Fruit fly (Drosophila melanogaster) whole organism, larva: ENCODE results near the gene alpha-Est2.

ENCODE experiments used
- noc ChIP-seq: fragments of 200-800 bp; sonication (Bioruptor generic); optimal IDR thresholded peaks from 3 replicates; lab custom pipeline; 2019; ENCODE audit warnings: missing biosample characterization, mild to moderate bottlenecking, missing genetic modification characterization, moderate library complexity

The alpha-Est2 gene

DNA sequence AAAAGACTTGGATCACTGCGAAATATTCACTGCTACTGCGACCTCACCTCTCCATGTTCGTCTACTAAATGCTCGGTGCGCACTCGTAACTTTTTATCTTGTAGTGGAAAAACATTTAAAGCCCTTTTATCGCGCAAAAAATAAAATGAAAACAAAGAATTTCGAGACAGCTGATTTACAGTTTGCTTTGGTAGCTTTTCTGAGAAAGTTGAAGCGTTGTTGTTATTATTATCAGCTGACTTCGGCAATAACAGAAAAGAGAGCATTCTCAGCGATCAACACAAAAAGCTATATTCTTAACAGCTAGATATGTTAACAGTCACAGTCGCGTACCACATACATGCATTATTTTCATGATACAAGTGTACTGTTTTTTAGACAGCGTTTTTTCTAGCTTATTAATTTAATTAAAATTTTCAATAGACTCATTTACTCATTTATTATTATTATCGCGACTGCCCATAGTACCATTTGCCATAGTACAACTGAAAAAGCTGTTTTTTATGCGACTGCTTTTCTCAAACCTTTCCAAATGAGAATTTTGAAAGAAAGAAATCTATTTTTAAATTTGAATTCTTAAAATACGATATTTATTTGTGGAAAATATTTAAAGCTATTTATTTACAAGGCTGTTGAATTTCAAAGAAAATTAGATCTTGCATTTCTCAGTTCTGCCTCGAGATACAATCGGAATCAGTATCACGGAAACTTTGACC, at the start of gene alpha-Est2, which contains the start of gene alpha-Est3:
TSS of gene alpha-Est2 (plus strand) at position 666 of the 716 bp plus-strand sequence.
TSS of gene alpha-Est3 (minus strand) at position 487 of the 716 bp plus-strand sequence.
- no peak for TF ChIP-seq noc (tag; lab: Kevin White, UChicago)

DNA sequence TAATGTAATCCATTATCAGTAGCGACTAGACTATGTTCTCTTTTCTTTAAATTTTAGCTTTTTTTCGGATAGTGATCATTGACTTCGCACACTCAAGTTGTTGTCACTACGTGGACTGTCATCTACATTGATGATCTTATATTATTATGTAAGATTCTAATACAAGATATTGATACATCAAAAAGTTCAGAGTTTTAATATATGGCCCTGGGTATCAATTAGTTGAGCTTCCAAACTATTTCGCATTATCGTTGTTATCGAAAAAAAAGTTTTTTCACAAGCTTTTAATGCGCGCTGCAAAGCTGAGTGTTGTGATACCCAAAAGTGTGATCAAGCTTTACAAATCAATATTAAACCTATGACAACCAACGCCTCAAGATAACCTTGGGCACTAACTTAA, 49.5 kb upstream of the alpha-Est2 start:
- no peak for TF ChIP-seq noc (tag; lab: Kevin White, UChicago)

- no peak for TF ChIP-seq noc (tag; lab: Kevin White, UChicago)
Measured at dm6 chr3R:7493171-7493570, 48.4 kb upstream of the alpha-Est2 start, which contains the start of gene CG42656. Gene CG42656 (minus strand): TSS chr3R:7493271.

dm6 chr3R:7493745-7494144, 47.9 kb upstream of the alpha-Est2 start, which contains the start of gene alpha-Est10:
Gene alpha-Est10 (minus strand): TSS chr3R:7493845.
- TF ChIP-seq noc (tag; lab: Kevin White, UChicago), result no peak

dm6 chr3R:7497488-7497887, 44.1 kb upstream of the alpha-Est2 start:
- no peak for TF ChIP-seq noc (tag; lab: Kevin White, UChicago)

- peak; percentile 63 for TF ChIP-seq noc (tag; lab: Kevin White, UChicago)
Measured at dm6 chr3R:7499488-7499887, 42.1 kb upstream of the alpha-Est2 start.

- TF ChIP-seq noc (tag; lab: Kevin White, UChicago), result peak; percentile 8
Measured at dm6 chr3R:7500513-7500912, 41.1 kb upstream of the alpha-Est2 start.

dm6 chr3R:7502276-7502675, 39.3 kb upstream of the alpha-Est2 start, which contains the start of gene Mics1:
Gene Mics1 (minus strand): TSS chr3R:7502376.
- TF ChIP-seq noc (tag; lab: Kevin White, UChicago), result no peak

DNA sequence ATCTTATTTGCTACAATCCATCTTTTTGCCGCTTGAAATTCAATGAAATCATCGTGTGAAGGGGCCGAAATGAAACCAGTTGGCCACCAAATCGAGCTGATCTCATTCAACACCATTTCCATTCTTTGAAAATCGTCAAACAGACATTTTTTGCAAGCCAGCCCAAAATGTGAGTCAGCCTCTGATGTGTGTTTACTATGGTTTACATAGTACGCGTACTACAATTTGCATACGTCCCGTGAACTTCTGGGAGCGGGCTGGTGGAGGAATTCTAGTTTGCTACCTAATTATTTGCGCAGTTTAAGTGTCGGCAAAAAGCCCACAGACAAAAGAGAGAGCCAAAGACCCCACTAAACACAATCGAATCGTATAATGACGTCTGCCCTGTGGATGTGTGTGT, 38.4 kb upstream of the alpha-Est2 start:
- peak; percentile 9 for TF ChIP-seq noc (tag; lab: Kevin White, UChicago)

DNA sequence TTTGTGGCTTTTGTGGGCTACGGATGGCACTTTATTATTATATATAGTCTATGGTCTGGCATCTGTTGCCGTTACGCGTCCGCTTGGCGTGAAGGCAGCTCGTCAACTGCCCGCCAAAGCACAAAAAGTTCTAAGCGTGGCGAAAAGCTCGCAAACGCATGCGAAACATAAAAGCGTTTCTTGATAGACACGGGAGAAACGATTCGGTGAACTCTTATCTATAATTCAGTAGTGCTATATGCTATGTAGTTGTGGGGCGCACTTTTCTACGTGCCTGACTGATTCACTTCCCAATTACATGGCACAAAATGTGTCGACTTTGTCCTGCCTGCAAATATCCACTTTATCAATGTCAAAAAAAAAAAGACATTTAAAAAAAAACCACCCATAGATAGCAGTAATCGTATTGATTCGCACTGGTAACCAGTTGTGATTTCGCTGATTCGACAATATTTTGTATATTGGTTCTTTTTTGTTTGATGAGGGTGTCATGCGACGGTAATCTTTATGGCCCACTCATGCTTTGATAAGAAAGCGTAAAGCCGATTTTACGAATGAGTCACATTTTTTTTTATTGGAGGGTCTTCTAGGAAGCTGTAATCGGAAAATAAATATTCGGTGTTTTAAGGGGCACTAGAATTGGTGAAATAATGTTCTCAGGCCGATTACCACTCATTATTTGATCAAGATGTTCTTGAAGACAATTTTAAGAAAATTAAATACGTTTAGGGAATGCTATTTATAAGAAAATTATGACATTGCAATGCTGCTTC, 36.4 kb upstream of the alpha-Est2 start, which contains the start of gene alpha-Est9:
TSS of gene alpha-Est9 (minus strand) at position 110 of the 773 bp plus-strand sequence.
- TF ChIP-seq noc (tag; lab: Kevin White, UChicago), result peak; percentile 49

DNA sequence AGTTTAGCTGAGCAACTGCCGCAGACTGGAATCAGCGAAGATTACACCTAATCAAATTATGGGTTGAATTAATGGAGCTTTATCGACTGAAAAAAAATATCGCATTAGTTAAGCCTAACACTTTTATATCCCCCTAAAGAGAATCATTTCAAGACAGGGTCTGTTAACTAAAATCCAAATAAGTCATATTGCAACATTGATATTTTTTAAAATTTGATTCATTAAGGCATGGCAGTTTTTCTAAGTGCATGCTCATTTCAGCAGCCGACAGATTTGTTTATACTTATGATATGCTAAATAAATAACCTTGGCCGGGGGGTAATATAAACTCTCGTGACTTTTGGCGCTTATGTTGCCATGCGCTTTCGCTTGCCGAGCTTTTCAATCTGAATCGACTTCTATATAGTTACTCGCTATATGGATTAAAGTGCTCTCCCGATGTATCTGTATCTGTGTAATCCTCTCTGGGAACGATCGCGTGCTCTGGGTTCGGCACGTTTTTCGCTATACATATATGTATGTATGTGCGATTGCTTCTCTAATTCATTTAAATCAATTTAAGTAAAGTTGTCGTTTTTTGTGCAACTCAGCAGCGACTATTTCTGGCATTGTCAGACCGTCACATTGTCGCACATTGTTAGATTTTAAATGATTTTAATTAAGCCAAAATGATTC, 35.2 kb upstream of the alpha-Est2 start:
- TF ChIP-seq noc (tag; lab: Kevin White, UChicago), result peak; percentile 88

dm6 chr3R:7508198-7508837, 33.3 kb upstream of the alpha-Est2 start:
- no peak for TF ChIP-seq noc (tag; lab: Kevin White, UChicago)

DNA sequence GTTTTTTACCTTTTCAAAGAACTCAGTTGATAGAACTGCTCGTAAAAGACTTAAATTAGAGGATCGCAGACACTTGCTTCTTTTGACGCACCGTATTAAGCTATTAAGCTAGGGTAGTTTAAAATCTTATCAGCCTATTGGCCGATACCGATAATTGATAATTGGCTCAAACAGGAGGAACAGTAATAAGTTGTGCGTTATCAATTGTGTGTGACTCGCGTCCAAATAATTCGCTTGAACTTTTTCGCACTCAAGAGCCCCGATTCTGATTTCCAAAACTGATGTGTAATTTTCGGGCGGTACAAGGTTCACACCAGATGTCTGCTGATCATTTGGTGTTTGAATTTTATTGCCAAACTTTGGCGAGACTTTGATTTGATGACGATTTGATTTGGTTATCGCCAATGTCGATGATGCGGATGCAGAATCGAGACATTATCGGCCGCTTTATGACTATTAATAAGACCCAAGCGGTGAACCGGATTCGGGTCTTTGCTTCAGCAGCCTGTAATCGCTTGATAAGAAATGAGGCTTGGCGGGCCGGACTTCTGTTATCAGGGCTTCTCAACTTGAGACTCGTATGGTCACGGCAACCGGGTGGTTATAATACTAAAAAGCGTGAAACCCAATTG, 27.3 kb upstream of the alpha-Est2 start:
- TF ChIP-seq noc (tag; lab: Kevin White, UChicago), result peak; percentile 76

dm6 chr3R:7515599-7516069, 26.0 kb upstream of the alpha-Est2 start, which contains the start of gene alpha-Est8:
Gene alpha-Est8 (minus strand): TSS chr3R:7515670.
- TF ChIP-seq noc (tag; lab: Kevin White, UChicago), result peak; percentile 70
